Worm (Caenorhabditis elegans) whole organism, L1 larva: ENCODE measurements around the gene srx-112.

Experiments used
- C34B4.2 ChIP-seq: sonication (generic microtip); optimal IDR thresholded peaks from 2 replicates; lab custom pipeline; 2017; ENCODE audit warnings: mild to moderate bottlenecking, missing genetic modification characterization, missing compliant biosample characterization
- Y116A8C.19 ChIP-seq: sonication (generic microtip); optimal IDR thresholded peaks from 2 replicates; lab custom pipeline; 2016; ENCODE audit warnings: missing compliant biosample characterization, missing genetic modification characterization, borderline replicate concordance
- aha-1 ChIP-seq: fragments of 150-350 bp; optimal IDR thresholded peaks from 2 replicates; lab custom pipeline; 2014; ENCODE audit warnings: missing biosample characterization, missing genetic modification characterization
- aly-2 ChIP-seq: fragments of 150-350 bp; optimal IDR thresholded peaks from 2 replicates; lab custom pipeline; 2014; ENCODE audit warnings: missing biosample characterization, missing genetic modification characterization
- ama-1 ChIP-seq: fragments of 150-350 bp; optimal IDR thresholded peaks from 2 replicates; lab custom pipeline; 2014
- blmp-1 ChIP-seq: fragments of 150-350 bp; optimal IDR thresholded peaks from 2 replicates; lab custom pipeline; 2014; ENCODE audit warnings: missing biosample characterization, missing genetic modification characterization
- ceh-63 ChIP-seq: fragments of 200-800 bp; sonication (Bioruptor generic); optimal IDR thresholded peaks from 2 replicates; lab custom pipeline; 2018; ENCODE audit warnings: mild to moderate bottlenecking, missing genetic modification characterization, missing compliant biosample characterization
- ceh-82 ChIP-seq, 3 experiments: fragments of 150-350 bp in 1 of 3; sonication (generic microtip) in 2 of 3; optimal IDR thresholded peaks; 2 replicates each; lab custom pipeline; 2014 to 2017; ENCODE audit warnings: missing biosample characterization in 3 of 3, missing genetic modification characterization in 3 of 3
- dsc-1 ChIP-seq: sonication (generic microtip); optimal IDR thresholded peaks from 2 replicates; lab custom pipeline; 2016; ENCODE audit warnings: mild to moderate bottlenecking, missing genetic modification characterization, missing compliant biosample characterization
- efl-1 ChIP-seq, 4 experiments: fragments of 150-350 bp; optimal IDR thresholded peaks in 3 of 4; peaks in 1 of 4; 1 replicate in 1 of 4; 2 replicates in 3 of 4; lab custom pipeline; 2014; ENCODE audit warnings: missing biosample characterization in 2 of 4, missing genetic modification characterization in 2 of 4, missing genetic modification reagents in 2 of 4
- egl-27 ChIP-seq, 2 experiments: fragments of 150-350 bp in 1 of 2; sonication (generic microtip); optimal IDR thresholded peaks; 3 replicates each; lab custom pipeline; 2017 to 2018; ENCODE audit warnings: missing biosample characterization in 2 of 2, missing genetic modification characterization in 2 of 2, missing genetic modification reagents in 2 of 2
- ets-5 ChIP-seq: fragments of 200-800 bp; sonication (Bioruptor generic); IDR thresholded peaks from 2 replicates; pipeline ENCODE4 v1.3.6; 2022; ENCODE audit warnings: missing genetic modification characterization, missing compliant biosample characterization
- fkh-8 ChIP-seq: sonication (generic microtip); optimal IDR thresholded peaks from 2 replicates; lab custom pipeline; 2016; ENCODE audit warnings: mild to moderate bottlenecking, missing genetic modification characterization, missing compliant biosample characterization
- fos-1 ChIP-seq: fragments of 150-350 bp; optimal IDR thresholded peaks from 2 replicates; lab custom pipeline; 2014; ENCODE audit warnings: missing biosample characterization, missing genetic modification characterization
- grh-1 ChIP-seq: fragments of 200-800 bp; sonication (Bioruptor generic); IDR thresholded peaks from 2 replicates; pipeline ENCODE4 v1.3.6; 2022; ENCODE audit warnings: missing genetic modification reagents, missing genetic modification characterization, missing compliant biosample characterization
- hlh-4 ChIP-seq: sonication (generic microtip); optimal IDR thresholded peaks from 2 replicates; lab custom pipeline; 2016; ENCODE audit warnings: mild to moderate bottlenecking, missing genetic modification characterization, missing compliant biosample characterization
- hpl-2 ChIP-seq: fragments of 150-350 bp; optimal IDR thresholded peaks from 2 replicates; lab custom pipeline; 2014; ENCODE audit warnings: missing biosample characterization, missing genetic modification reagents, missing genetic modification characterization
- irx-1 ChIP-seq: sonication (generic microtip); optimal IDR thresholded peaks from 2 replicates; lab custom pipeline; 2016; ENCODE audit warnings: missing genetic modification characterization, missing compliant biosample characterization
- lin-13 ChIP-seq: fragments of 150-350 bp; optimal IDR thresholded peaks from 2 replicates; lab custom pipeline; 2014; ENCODE audit warnings: missing biosample characterization, missing genetic modification reagents, missing genetic modification characterization
- lin-35 ChIP-seq, 2 experiments: fragments of 150-350 bp; optimal IDR thresholded peaks; 2 replicates each; lab custom pipeline; 2014; ENCODE audit warnings: missing biosample characterization in 2 of 2, missing genetic modification characterization in 2 of 2, missing genetic modification reagents in 2 of 2
- lir-3 ChIP-seq: sonication (generic microtip); optimal IDR thresholded peaks from 2 replicates; lab custom pipeline; 2016; ENCODE audit warnings: mild to moderate bottlenecking, missing genetic modification characterization, moderate library complexity, missing compliant biosample characterization; ENCODE audit not compliant: poor library complexity
- lsy-2 ChIP-seq, 2 experiments: fragments of 150-350 bp; optimal IDR thresholded peaks; 2 replicates each; lab custom pipeline; 2014; ENCODE audit warnings: missing biosample characterization in 2 of 2, missing genetic modification characterization in 2 of 2
- mab-9 ChIP-seq: fragments of 200-800 bp; sonication (Bioruptor generic); IDR thresholded peaks from 2 replicates; pipeline ENCODE4 v1.3.6; 2022; ENCODE audit warnings: missing genetic modification reagents, missing genetic modification characterization, missing compliant biosample characterization
- mef-2 ChIP-seq: fragments of 150-350 bp; optimal IDR thresholded peaks from 2 replicates; lab custom pipeline; 2014; ENCODE audit warnings: missing biosample characterization, missing genetic modification characterization
- nhr-11 ChIP-seq: fragments of 150-350 bp; optimal IDR thresholded peaks from 2 replicates; lab custom pipeline; 2014; ENCODE audit warnings: missing biosample characterization, missing genetic modification characterization
- nhr-12 ChIP-seq: sonication (generic microtip); optimal IDR thresholded peaks from 2 replicates; lab custom pipeline; 2017; ENCODE audit warnings: missing biosample characterization, missing genetic modification characterization
- nhr-19 ChIP-seq: fragments of 200-800 bp; sonication (Bioruptor generic); conservative IDR thresholded peaks from 2 replicates; pipeline ENCODE4 v1.3.6; 2022; ENCODE audit warnings: missing genetic modification characterization, missing compliant biosample characterization
- nhr-20 ChIP-seq: sonication (generic microtip); optimal IDR thresholded peaks from 2 replicates; lab custom pipeline; 2016; ENCODE audit warnings: mild to moderate bottlenecking, missing genetic modification characterization, missing compliant biosample characterization
- nhr-28 ChIP-seq: fragments of 150-350 bp; optimal IDR thresholded peaks from 2 replicates; lab custom pipeline; 2014; ENCODE audit warnings: missing biosample characterization, missing genetic modification characterization
- nhr-47 ChIP-seq: sonication (generic microtip); optimal IDR thresholded peaks from 2 replicates; lab custom pipeline; 2016; ENCODE audit warnings: mild to moderate bottlenecking, missing genetic modification characterization, moderate library complexity, missing compliant biosample characterization
- nhr-71 ChIP-seq: sonication (generic microtip); optimal IDR thresholded peaks from 2 replicates; lab custom pipeline; 2016; ENCODE audit warnings: mild to moderate bottlenecking, missing genetic modification characterization, moderate library complexity, missing compliant biosample characterization
- nhr-76 ChIP-seq: sonication (generic microtip); optimal IDR thresholded peaks from 2 replicates; lab custom pipeline; 2017; ENCODE audit warnings: missing biosample characterization, missing genetic modification characterization
- nhr-84 ChIP-seq: sonication (generic microtip); optimal IDR thresholded peaks from 2 replicates; lab custom pipeline; 2017; ENCODE audit warnings: missing biosample characterization, missing genetic modification characterization
- nhr-90 ChIP-seq: sonication (generic microtip); optimal IDR thresholded peaks from 2 replicates; lab custom pipeline; 2016; ENCODE audit warnings: mild to moderate bottlenecking, missing genetic modification characterization, missing compliant biosample characterization; ENCODE audit not compliant: poor library complexity
- pqm-1 ChIP-seq: sonication (generic microtip); optimal IDR thresholded peaks from 3 replicates; lab custom pipeline; 2017; ENCODE audit warnings: missing biosample characterization, missing genetic modification characterization
- rnt-1 ChIP-seq: sonication (generic microtip); optimal IDR thresholded peaks from 2 replicates; lab custom pipeline; 2016; ENCODE audit warnings: mild to moderate bottlenecking, missing genetic modification characterization, moderate library complexity, missing compliant biosample characterization
- sox-4 ChIP-seq: sonication (generic microtip); optimal IDR thresholded peaks from 2 replicates; lab custom pipeline; 2016; ENCODE audit warnings: missing genetic modification characterization, missing compliant biosample characterization
- sptf-1 ChIP-seq: fragments of 150-350 bp; optimal IDR thresholded peaks from 2 replicates; lab custom pipeline; 2014; ENCODE audit warnings: missing biosample characterization, missing genetic modification characterization
- sup-37 ChIP-seq: fragments of 200-800 bp; sonication (Bioruptor generic); optimal IDR thresholded peaks from 2 replicates; lab custom pipeline; 2018; ENCODE audit warnings: mild to moderate bottlenecking, missing genetic modification characterization, missing compliant biosample characterization
- swsn-7 ChIP-seq: sonication (generic microtip); optimal IDR thresholded peaks from 2 replicates; lab custom pipeline; 2016; ENCODE audit warnings: missing genetic modification characterization, missing compliant biosample characterization
- tbx-2 ChIP-seq: sonication (generic microtip); optimal IDR thresholded peaks from 2 replicates; lab custom pipeline; 2016; ENCODE audit warnings: missing genetic modification characterization, missing compliant biosample characterization
- unc-62 ChIP-seq: fragments of 150-350 bp; optimal IDR thresholded peaks from 2 replicates; lab custom pipeline; 2014; ENCODE audit warnings: missing biosample characterization, missing genetic modification reagents, missing genetic modification characterization
- unc-98 ChIP-seq: fragments of 200-800 bp; sonication (Bioruptor generic); IDR thresholded peaks from 2 replicates; pipeline ENCODE4 v1.3.6; 2022; ENCODE audit warnings: missing genetic modification characterization, missing compliant biosample characterization
- vab-15 ChIP-seq: sonication (generic microtip); optimal IDR thresholded peaks from 2 replicates; lab custom pipeline; 2017; ENCODE audit warnings: missing genotype, mild to moderate bottlenecking, missing genetic modification characterization, missing compliant biosample characterization
- xbp-1 ChIP-seq: sonication (generic microtip); optimal IDR thresholded peaks from 2 replicates; lab custom pipeline; 2016; ENCODE audit warnings: missing genetic modification characterization, missing compliant biosample characterization
- zag-1 ChIP-seq: fragments of 150-350 bp; optimal IDR thresholded peaks from 2 replicates; lab custom pipeline; 2014; ENCODE audit warnings: missing biosample characterization, missing genetic modification characterization
- zip-4 ChIP-seq: fragments of 200-800 bp; sonication (Bioruptor generic); optimal IDR thresholded peaks from 2 replicates; lab custom pipeline; 2018; ENCODE audit warnings: mild to moderate bottlenecking, missing genetic modification characterization, moderate library complexity, missing compliant biosample characterization
- ztf-4 ChIP-seq: fragments of 150-350 bp; optimal IDR thresholded peaks from 2 replicates; lab custom pipeline; 2014; ENCODE audit warnings: missing biosample characterization, missing genetic modification characterization

The srx-112 gene

ce11 chrII:3764486-3764885, at the start of gene srx-112:
TSS of gene srx-112 (minus strand) at chrII:3764586.
- no peak for TF ChIP-seq lin-13 (GFP tag; lab: Kevin White, UChicago)
- TF ChIP-seq hpl-2, result no peak
- TF ChIP-seq ztf-4 (tag; lab: Kevin White, UChicago), result no peak
- TF ChIP-seq pqm-1 (tag; lab: Kevin White, UChicago), result no peak
- no peak for TF ChIP-seq zip-4 (GFP tag; lab: Kevin White, UChicago)
- TF ChIP-seq swsn-7, result no peak
- no peak for TF ChIP-seq Y116A8C.19 (tag; lab: Kevin White, UChicago)
- TF ChIP-seq nhr-76, result no peak
- TF ChIP-seq lir-3 (tag; lab: Kevin White, UChicago), result no peak
- TF ChIP-seq egl-27 (tag; optimal IDR thresholded peaks at IDR 0.05; lab: Kevin White, UChicago), result no peak
- TF ChIP-seq zag-1 (tag; lab: Kevin White, UChicago), result no peak
- TF ChIP-seq unc-62 (GFP tag; lab: Kevin White, UChicago), result no peak
- TF ChIP-seq grh-1 (GFP tag; lab: Robert Waterston, UW), result no peak
- TF ChIP-seq sup-37 (GFP tag; lab: Kevin White, UChicago), result no peak
- TF ChIP-seq aly-2 (tag; lab: Kevin White, UChicago), result no peak
- TF ChIP-seq tbx-2 (tag; lab: Kevin White, UChicago), result no peak

- TF ChIP-seq efl-1 (optimal IDR thresholded peaks at IDR 0.05; lab: Kevin White, UChicago), result peak in 1 of 2 experiments; percentile 5
- TF ChIP-seq efl-1 (GFP tag; optimal IDR thresholded peaks at IDR 0.05 in 1 of 2; lab: Kevin White, UChicago), result no peak
- TF ChIP-seq sptf-1, result no peak
- TF ChIP-seq swsn-7, result no peak
Observed at ce11 chrII:3811816-3812332, 47.5 kb upstream of the srx-112 start, which contains the start of gene lido-15. TSS of gene lido-15 (plus strand) at chrII:3812282.

ce11 chrII:3810550-3810949, 46.2 kb upstream of the srx-112 start:
- peak; percentile 24 for TF ChIP-seq dsc-1
- TF ChIP-seq nhr-19, result peak; percentile 32; the same call in 1 of the 2 replicates
- TF ChIP-seq nhr-71, result peak; percentile 62
- peak; percentile 27 for TF ChIP-seq swsn-7
- no peak for TF ChIP-seq nhr-12 (tag; lab: Kevin White, UChicago)
- no peak for TF ChIP-seq irx-1 (tag; lab: Kevin White, UChicago)
- no peak for TF ChIP-seq ets-5 (GFP tag; lab: Robert Waterston, UW)
- TF ChIP-seq lir-3 (tag; lab: Kevin White, UChicago), result no peak
- TF ChIP-seq sup-37 (GFP tag; lab: Kevin White, UChicago), result no peak
- no peak for TF ChIP-seq unc-98 (GFP tag; lab: Robert Waterston, UW)
- peak; percentile 30 for TF ChIP-seq rnt-1 (tag; lab: Kevin White, UChicago)
- peak; percentile 37 to 60 for TF ChIP-seq lsy-2 (tag; optimal IDR thresholded peaks at IDR 0.05; lab: Kevin White, UChicago)
- no peak for TF ChIP-seq nhr-28 (tag; lab: Kevin White, UChicago)
- peak; percentile 40 to 46 for TF ChIP-seq efl-1 (optimal IDR thresholded peaks at IDR 0.05; lab: Kevin White, UChicago)
- peak; percentile 28 to 95 for TF ChIP-seq efl-1 (GFP tag; optimal IDR thresholded peaks at IDR 0.05 in 1 of 2; lab: Kevin White, UChicago)
- TF ChIP-seq aha-1 (tag; lab: Kevin White, UChicago), result no peak
- no peak for TF ChIP-seq hlh-4 (tag; lab: Kevin White, UChicago)
- TF ChIP-seq vab-15 (tag; lab: Kevin White, UChicago), result no peak
- peak; percentile 19 for TF ChIP-seq nhr-11 (tag; lab: Kevin White, UChicago)
- TF ChIP-seq xbp-1 (tag; lab: Kevin White, UChicago), result peak; percentile 23
- TF ChIP-seq nhr-84 (tag; lab: Kevin White, UChicago), result no peak
- peak; percentile 25 for TF ChIP-seq nhr-90 (tag; lab: Kevin White, UChicago)
- no peak for TF ChIP-seq mab-9 (GFP tag; lab: Robert Waterston, UW)
- peak; percentile 20 for TF ChIP-seq blmp-1 (tag; lab: Kevin White, UChicago)
- no peak for TF ChIP-seq ceh-63 (GFP tag; lab: Kevin White, UChicago)
- no peak for TF ChIP-seq hpl-2
- no peak for TF ChIP-seq sox-4 (tag; lab: Kevin White, UChicago)
- TF ChIP-seq fkh-8 (tag; lab: Kevin White, UChicago), result peak; percentile 73
- no peak for TF ChIP-seq fos-1 (tag; lab: Kevin White, UChicago)
- peak; percentile 44 to 46 for TF ChIP-seq lin-35 (GFP tag; optimal IDR thresholded peaks at IDR 0.05; lab: Kevin White, UChicago)
- TF ChIP-seq nhr-47, result peak; percentile 51
- no peak for TF ChIP-seq mef-2 (tag; lab: Kevin White, UChicago)
- peak; percentile 53 for TF ChIP-seq nhr-20 (tag; lab: Kevin White, UChicago)
- peak; percentile 32 for TF ChIP-seq tbx-2 (tag; lab: Kevin White, UChicago)
- TF ChIP-seq C34B4.2 (tag; lab: Kevin White, UChicago), result no peak
- no peak for TF ChIP-seq ama-1
- no peak for TF ChIP-seq egl-27 (tag; optimal IDR thresholded peaks at IDR 0.05; lab: Kevin White, UChicago)
- TF ChIP-seq ceh-82 (tag; optimal IDR thresholded peaks at IDR 0.05; lab: Kevin White, UChicago), result no peak
